Worm (Caenorhabditis elegans) whole organism, L4 larva: ENCODE results near the gene mnp-1.

Source experiments
- D1046.2 ChIP-seq: fragments of 200-800 bp; sonication (Bioruptor generic); IDR thresholded peaks from 2 replicates; pipeline ENCODE4 v1.3.6; 2022; ENCODE audit warnings: missing genetic modification characterization, missing compliant biosample characterization
- F10B5.3 ChIP-seq: sonication (generic microtip); optimal IDR thresholded peaks from 2 replicates; lab custom pipeline; 2016; ENCODE audit warnings: mild to moderate bottlenecking, missing genetic modification characterization, missing compliant biosample characterization
- F37D6.2 ChIP-seq: sonication (generic microtip); optimal IDR thresholded peaks from 2 replicates; lab custom pipeline; 2016; ENCODE audit warnings: mild to moderate bottlenecking, missing genetic modification characterization, missing compliant biosample characterization
- F49E8.2 ChIP-seq: sonication (generic microtip); optimal IDR thresholded peaks from 2 replicates; lab custom pipeline; 2016; ENCODE audit warnings: missing compliant biosample characterization, mild to moderate bottlenecking, missing genetic modification characterization, borderline replicate concordance
- T20F7.1 ChIP-seq: fragments of 200-800 bp; sonication (Bioruptor generic); optimal IDR thresholded peaks from 2 replicates; lab custom pipeline; 2018; ENCODE audit warnings: mild to moderate bottlenecking, missing genetic modification characterization, missing compliant biosample characterization
- Y5F2A.4 ChIP-seq: fragments of 200-800 bp; sonication (Bioruptor generic); optimal IDR thresholded peaks from 2 replicates; lab custom pipeline; 2018; ENCODE audit warnings: mild to moderate bottlenecking, missing genetic modification characterization, missing compliant biosample characterization
- Y75B8A.6 ChIP-seq: fragments of 200-800 bp; sonication (Bioruptor generic); IDR thresholded peaks from 2 replicates; pipeline ENCODE4 v1.3.6; 2022; ENCODE audit warnings: missing genetic modification reagents, missing genetic modification characterization, missing compliant biosample characterization
- aha-1 ChIP-seq: fragments of 150-350 bp; peaks from one replicate; lab custom pipeline; 2014; ENCODE audit warnings: missing biosample characterization, missing genetic modification characterization
- ama-1 ChIP-seq: fragments of 150-350 bp; optimal IDR thresholded peaks from 2 replicates; lab custom pipeline; 2014; ENCODE audit warnings: inconsistent platforms, mixed read lengths
- ceh-20 ChIP-seq: fragments of 200-800 bp; sonication (Bioruptor generic); IDR thresholded peaks from 2 replicates; pipeline ENCODE4 v1.3.6; 2022; ENCODE audit warnings: missing genetic modification reagents, missing genetic modification characterization, missing compliant biosample characterization
- ceh-32 ChIP-seq: sonication (generic microtip); optimal IDR thresholded peaks from 2 replicates; lab custom pipeline; 2016; ENCODE audit warnings: mild to moderate bottlenecking, missing genetic modification characterization, missing compliant biosample characterization; ENCODE audit not compliant: poor library complexity
- ceh-44 ChIP-seq: fragments of 200-800 bp; sonication (Bioruptor generic); IDR thresholded peaks from 2 replicates; pipeline ENCODE4 v1.3.6; 2022; ENCODE audit warnings: missing genetic modification reagents, missing genetic modification characterization, missing compliant biosample characterization
- cey-2 ChIP-seq: sonication (generic microtip); optimal IDR thresholded peaks from 3 replicates; lab custom pipeline; 2017; ENCODE audit warnings: missing genetic modification characterization, mild to moderate bottlenecking, missing compliant biosample characterization, antibody characterized with exemption, borderline replicate concordance; ENCODE audit not compliant: insufficient read depth
- daf-12 ChIP-seq: fragments of 150-350 bp; optimal IDR thresholded peaks from 2 replicates; lab custom pipeline; 2014; ENCODE audit warnings: missing biosample characterization, missing genetic modification reagents, missing genetic modification characterization
- daf-19 ChIP-seq: fragments of 200-800 bp; sonication (Bioruptor generic); conservative IDR thresholded peaks from 2 replicates; pipeline ENCODE4 v1.3.6; 2022; ENCODE audit warnings: missing genetic modification characterization, missing compliant biosample characterization
- dmd-6 ChIP-seq: fragments of 200-800 bp; sonication (Bioruptor generic); IDR thresholded peaks from 2 replicates; pipeline ENCODE4 v1.3.6; 2022; ENCODE audit warnings: missing genetic modification reagents, missing genetic modification characterization, missing compliant biosample characterization
- dpl-1 ChIP-seq: fragments of 150-350 bp; optimal IDR thresholded peaks from 2 replicates; lab custom pipeline; 2014; ENCODE audit warnings: missing biosample characterization, missing genetic modification reagents, missing genetic modification characterization
- egl-43 ChIP-seq: fragments of 200-800 bp; sonication (Bioruptor generic); IDR thresholded peaks from 2 replicates; pipeline ENCODE4 v1.3.6; 2022; ENCODE audit warnings: missing genetic modification reagents, missing genetic modification characterization, missing compliant biosample characterization
- fkh-10 ChIP-seq: fragments of 150-350 bp; optimal IDR thresholded peaks from 2 replicates; lab custom pipeline; 2014; ENCODE audit warnings: missing biosample characterization, missing genetic modification reagents, missing genetic modification characterization
- gei-8 ChIP-seq: fragments of 200-800 bp; sonication (Bioruptor generic); optimal IDR thresholded peaks from 2 replicates; lab custom pipeline; 2018; ENCODE audit warnings: mild to moderate bottlenecking, missing genetic modification characterization, missing compliant biosample characterization
- hlh-11 ChIP-seq: fragments of 200-800 bp; sonication (Bioruptor generic); optimal IDR thresholded peaks from 2 replicates; lab custom pipeline; 2018; ENCODE audit warnings: mild to moderate bottlenecking, missing genetic modification characterization, missing compliant biosample characterization
- lin-1 ChIP-seq: fragments of 200-800 bp; sonication (Bioruptor generic); IDR thresholded peaks from 2 replicates; pipeline ENCODE4 v1.3.6; 2022; ENCODE audit warnings: missing genetic modification reagents, missing genetic modification characterization, missing compliant biosample characterization
- lin-13 ChIP-seq: fragments of 150-350 bp; optimal IDR thresholded peaks from 2 replicates; lab custom pipeline; 2014; ENCODE audit warnings: missing biosample characterization, missing genetic modification reagents, missing genetic modification characterization
- lin-38 ChIP-seq: fragments of 200-800 bp; sonication (Bioruptor generic); IDR thresholded peaks from 2 replicates; pipeline ENCODE4 v1.3.6; 2022; ENCODE audit warnings: missing genetic modification reagents, missing genetic modification characterization, missing compliant biosample characterization
- madf-5 ChIP-seq, 2 experiments: fragments of 200-800 bp; sonication (Bioruptor generic); IDR thresholded peaks; 2 replicates each; pipeline ENCODE4 v1.3.6; 2022; ENCODE audit warnings: missing compliant biosample characterization in 2 of 2, missing genetic modification characterization in 2 of 2
- madf-9 ChIP-seq: fragments of 200-800 bp; sonication (Bioruptor generic); conservative IDR thresholded peaks from 2 replicates; pipeline ENCODE4 v1.3.6; 2022; ENCODE audit warnings: missing genetic modification reagents, missing genetic modification characterization, missing compliant biosample characterization
- mep-1 ChIP-seq: fragments of 150-350 bp; sonication (generic microtip); optimal IDR thresholded peaks from 3 replicates; lab custom pipeline; 2014; ENCODE audit warnings: missing biosample characterization, missing genetic modification characterization
- mes-2 ChIP-seq: sonication (generic microtip); optimal IDR thresholded peaks from 2 replicates; lab custom pipeline; 2016; ENCODE audit warnings: missing genotype, mild to moderate bottlenecking, missing genetic modification characterization, missing compliant biosample characterization; ENCODE audit not compliant: poor library complexity, severe bottlenecking
- mxl-2 ChIP-seq: fragments of 200-800 bp; sonication (Bioruptor generic); conservative IDR thresholded peaks from 2 replicates; pipeline ENCODE4 v1.3.6; 2022; ENCODE audit warnings: missing genetic modification reagents, missing genetic modification characterization, missing compliant biosample characterization
- nhr-10 ChIP-seq: fragments of 150-350 bp; optimal IDR thresholded peaks from 2 replicates; lab custom pipeline; 2014; ENCODE audit warnings: missing biosample characterization, missing genetic modification characterization
- nhr-237 ChIP-seq: sonication (generic microtip); optimal IDR thresholded peaks from 2 replicates; lab custom pipeline; 2017; ENCODE audit warnings: missing biosample characterization, missing genetic modification characterization
- nhr-28 ChIP-seq: fragments of 150-350 bp; optimal IDR thresholded peaks from 2 replicates; lab custom pipeline; 2014; ENCODE audit warnings: missing biosample characterization, missing genetic modification characterization
- nhr-42 ChIP-seq: fragments of 200-800 bp; sonication (Bioruptor generic); IDR thresholded peaks from 2 replicates; pipeline ENCODE4 v1.3.6; 2022; ENCODE audit warnings: missing genetic modification characterization, missing compliant biosample characterization
- nhr-6 ChIP-seq: fragments of 150-350 bp; optimal IDR thresholded peaks from 2 replicates; lab custom pipeline; 2014; ENCODE audit warnings: missing biosample characterization, missing genetic modification characterization
- nhr-76 ChIP-seq: fragments of 150-350 bp; optimal IDR thresholded peaks from 2 replicates; lab custom pipeline; 2014; ENCODE audit warnings: missing biosample characterization, missing genetic modification characterization
- nhr-77 ChIP-seq: fragments of 150-350 bp; optimal IDR thresholded peaks from 2 replicates; lab custom pipeline; 2014; ENCODE audit warnings: missing biosample characterization, missing genetic modification characterization
- php-3 ChIP-seq: fragments of 200-800 bp; sonication (Bioruptor generic); IDR thresholded peaks from 2 replicates; pipeline ENCODE4 v1.3.6; 2022; ENCODE audit warnings: missing genetic modification reagents, missing genetic modification characterization, missing compliant biosample characterization
- saeg-2 ChIP-seq: fragments of 200-800 bp; sonication (Bioruptor generic); IDR thresholded peaks from 2 replicates; pipeline ENCODE4 v1.3.6; 2022; ENCODE audit warnings: missing genetic modification reagents, missing genetic modification characterization, missing compliant biosample characterization
- set-16 ChIP-seq: fragments of 200-800 bp; sonication (Bioruptor generic); IDR thresholded peaks from 2 replicates; pipeline ENCODE4 v1.3.6; 2022; ENCODE audit warnings: missing genetic modification reagents, missing genetic modification characterization, missing compliant biosample characterization
- snpc-4 ChIP-seq: fragments of 150-350 bp; optimal IDR thresholded peaks from 2 replicates; lab custom pipeline; 2014; ENCODE audit warnings: missing biosample characterization, missing genetic modification characterization
- spr-3 ChIP-seq: fragments of 200-800 bp; sonication (Bioruptor generic); optimal IDR thresholded peaks from 2 replicates; lab custom pipeline; 2018; ENCODE audit warnings: mild to moderate bottlenecking, missing genetic modification characterization, missing compliant biosample characterization
- tag-97 ChIP-seq: fragments of 200-800 bp; sonication (Bioruptor generic); IDR thresholded peaks from 2 replicates; pipeline ENCODE4 v1.3.6; 2022; ENCODE audit warnings: missing genetic modification characterization, missing compliant biosample characterization
- unc-39 ChIP-seq: sonication (generic microtip); optimal IDR thresholded peaks from 2 replicates; lab custom pipeline; 2017; ENCODE audit warnings: missing biosample characterization, missing genetic modification characterization
- vab-7 ChIP-seq: fragments of 200-800 bp; sonication (Bioruptor generic); IDR thresholded peaks from 2 replicates; pipeline ENCODE4 v1.3.6; 2022; ENCODE audit warnings: missing genetic modification reagents, missing genetic modification characterization, missing compliant biosample characterization
- zfp-3 ChIP-seq: fragments of 200-800 bp; sonication (Bioruptor generic); conservative IDR thresholded peaks from 2 replicates; pipeline ENCODE4 v1.3.6; 2022; ENCODE audit warnings: missing genetic modification reagents, missing genetic modification characterization, missing compliant biosample characterization
- ztf-7 ChIP-seq: fragments of 150-350 bp; optimal IDR thresholded peaks from 2 replicates; lab custom pipeline; 2014; ENCODE audit warnings: missing biosample characterization, missing genetic modification characterization

Gene mnp-1

ce11 chrIII:4356384-4356783 lies at the start of gene mnp-1:
Gene mnp-1 (plus strand): TSS chrIII:4356594.
- TF ChIP-seq vab-7 (GFP tag; lab: Robert Waterston, UW): no peak
- TF ChIP-seq set-16 (GFP tag; lab: Robert Waterston, UW): peak; percentile 65

ce11 chrIII:4309303-4309702 lies 47.1 kb upstream of the mnp-1 start:
- TF ChIP-seq aha-1: peak; percentile 92
- TF ChIP-seq egl-43 (GFP tag; lab: Robert Waterston, UW): no peak

- TF ChIP-seq hlh-11 (tag; lab: Kevin White, UChicago) (no peak), ceh-44 (GFP tag; lab: Robert Waterston, UW) (no peak), daf-12 (no peak), mxl-2 (GFP tag; lab: Robert Waterston, UW) (no peak), saeg-2 (GFP tag; lab: Robert Waterston, UW) (no peak), nhr-76 (tag; lab: Kevin White, UChicago) (no peak), vab-7 (GFP tag; lab: Robert Waterston, UW) (no peak), lin-38 (GFP tag; lab: Robert Waterston, UW) (peak; percentile 50), nhr-237 (tag; lab: Kevin White, UChicago) (no peak), ztf-7 (tag; lab: Kevin White, UChicago) (no peak), D1046.2 (GFP tag; lab: Robert Waterston, UW) (no peak), zfp-3 (GFP tag; lab: Robert Waterston, UW) (no peak), ama-1 (lab: Kevin White, UChicago) (no peak), Y5F2A.4 (GFP tag; lab: Kevin White, UChicago) (no peak), daf-19 (GFP tag; lab: Robert Waterston, UW) (no peak), tag-97 (no peak), php-3 (no peak), mep-1 (tag; lab: Kevin White, UChicago) (peak; percentile 79), F49E8.2 (tag; lab: Kevin White, UChicago) (no peak), Y75B8A.6 (no peak), unc-39 (tag; lab: Kevin White, UChicago) (no peak), lin-13 (peak; percentile 40), fkh-10 (GFP tag; lab: Kevin White, UChicago) (peak; percentile 3), ceh-32 (tag; lab: Kevin White, UChicago) (no peak), dmd-6 (GFP tag; lab: Robert Waterston, UW) (peak; percentile 59; the same call in 1 of the 2 replicates), ceh-20 (GFP tag; lab: Robert Waterston, UW) (no peak), mes-2 (tag; lab: Kevin White, UChicago) (no peak), egl-43 (GFP tag; lab: Robert Waterston, UW) (no peak), snpc-4 (tag; lab: Kevin White, UChicago) (no peak), gei-8 (GFP tag; lab: Kevin White, UChicago) (no peak), nhr-6 (tag; lab: Kevin White, UChicago) (peak; percentile 39), nhr-77 (tag; lab: Kevin White, UChicago) (peak; percentile 44), nhr-42 (GFP tag; lab: Robert Waterston, UW) (no peak), nhr-10 (tag; lab: Kevin White, UChicago) (no peak), F37D6.2 (tag; lab: Kevin White, UChicago) (no peak), T20F7.1 (GFP tag; lab: Kevin White, UChicago) (peak; percentile 98), F10B5.3 (no peak), spr-3 (GFP tag; lab: Kevin White, UChicago) (no peak), madf-5 (GFP tag; IDR thresholded peaks at IDR 0.05; lab: Robert Waterston, UW) (no peak), lin-1 (no peak), nhr-28 (tag; lab: Kevin White, UChicago) (peak; percentile 69), dpl-1 (GFP tag; lab: Kevin White, UChicago) (peak; percentile 75), cey-2 (tag; lab: Kevin White, UChicago) (no peak), madf-9 (no peak)
Measured at ce11 chrIII:4313061-4313962, 43.1 kb upstream of the mnp-1 start, which contains the start of the genes evl-14 and dcn-1. Gene evl-14 (minus strand): TSS chrIII:4313128. Gene dcn-1 (plus strand): TSS chrIII:4313912.
